Worm (Caenorhabditis elegans): ENCODE measurements around the gene srx-76.

The srx-76 gene

ce11 chrV:11933196-11934028 lies 41.8 kb downstream of the srx-76 start, which contains the start of the genes aman-2 and F58H1.3 (continued):
- TF ChIP-seq isw-1 (GFP tag; IDR thresholded peaks at IDR 0.05), result peak; percentile 54; the same call in 1 of the 2 replicates

ce11 chrV:11934848-11935247 lies 43.2 kb downstream of the srx-76 start, which contains the start of gene F58H1.8:
TSS of gene F58H1.8 (plus strand) at chrV:11935148.
- TF ChIP-seq efl-1 (optimal IDR thresholded peaks at IDR 0.05) (no peak), efl-1 (GFP tag; optimal IDR thresholded peaks at IDR 0.05 in 1 of 2) (peak in 1 of 2 experiments; percentile 20), fos-1 (tag; optimal IDR thresholded peaks at IDR 0.05) (no peak), pqm-1 (tag; optimal IDR thresholded peaks at IDR 0.05) (no peak)

ce11 chrV:11937710-11938109 lies 46.1 kb downstream of the srx-76 start, which contains the start of gene gpla-1:
TSS of gene gpla-1 (minus strand) at chrV:11937810.
- TF ChIP-seq nhr-85 (tag), result no peak
- TF ChIP-seq nhr-20 (tag; optimal IDR thresholded peaks at IDR 0.05), result no peak
- TF ChIP-seq nhr-19 (GFP tag; conservative IDR thresholded peaks at IDR 0.05), result no peak
- no peak for TF ChIP-seq jun-1 (tag; optimal IDR thresholded peaks at IDR 0.05)

DNA sequence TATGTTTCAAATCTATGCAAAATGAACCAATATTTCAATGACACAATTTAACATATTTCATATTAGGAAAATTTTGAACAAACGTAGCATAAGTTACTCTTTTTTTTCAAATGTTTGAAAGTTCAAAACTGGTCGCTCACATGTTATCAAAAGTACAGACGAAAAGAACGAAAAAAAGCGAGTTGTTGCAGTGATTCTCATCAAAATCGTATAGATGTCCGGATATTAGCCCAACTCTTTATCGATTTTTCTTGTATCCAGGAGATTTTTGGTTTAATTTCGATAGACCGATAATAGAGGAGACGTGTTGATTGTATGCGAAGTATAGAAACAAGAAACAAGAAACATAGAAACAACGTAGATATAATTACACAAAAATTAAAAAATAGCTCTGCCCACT lies 48.7 kb downstream of the srx-76 start:
- TF ChIP-seq nhr-47 (tag; optimal IDR thresholded peaks at IDR 0.05) (no peak), lin-13 (GFP tag; optimal IDR thresholded peaks at IDR 0.05) (no peak), efl-1 (optimal IDR thresholded peaks at IDR 0.05) (no peak), efl-1 (GFP tag; optimal IDR thresholded peaks at IDR 0.05 in 1 of 2) (peak in 1 of 2 experiments; percentile 85)

- TF ChIP-seq efl-1 (optimal IDR thresholded peaks at IDR 0.05) (no peak), efl-1 (GFP tag; optimal IDR thresholded peaks at IDR 0.05 in 1 of 2) (peak in 1 of 2 experiments; percentile 89), mep-1 (tag; optimal IDR thresholded peaks at IDR 0.05) (no peak), lin-13 (GFP tag; optimal IDR thresholded peaks at IDR 0.05) (no peak), xbp-1 (tag; optimal IDR thresholded peaks at IDR 0.05) (no peak), unc-86 (tag; optimal IDR thresholded peaks at IDR 0.05) (no peak), elt-2 (tag; optimal IDR thresholded peaks at IDR 0.05) (peak; percentile 93), nhr-90 (tag; optimal IDR thresholded peaks at IDR 0.05; ENCODE audit: poor library complexity) (peak; percentile 31), nhr-20 (tag; optimal IDR thresholded peaks at IDR 0.05) (peak; percentile 28), pqm-1 (tag; optimal IDR thresholded peaks at IDR 0.05) (peak; percentile 91), ceh-8 (GFP tag; optimal IDR thresholded peaks at IDR 0.05) (no peak), lin-35 (GFP tag; optimal IDR thresholded peaks at IDR 0.05) (peak in 1 of 2 experiments; percentile 51), hlh-17 (GFP tag; optimal IDR thresholded peaks at IDR 0.05; ENCODE audit: borderline replicate concordance) (no peak)
These were observed 50.1 kb downstream of the srx-76 start for ce11 chrV:11941664-11942063.

DNA sequence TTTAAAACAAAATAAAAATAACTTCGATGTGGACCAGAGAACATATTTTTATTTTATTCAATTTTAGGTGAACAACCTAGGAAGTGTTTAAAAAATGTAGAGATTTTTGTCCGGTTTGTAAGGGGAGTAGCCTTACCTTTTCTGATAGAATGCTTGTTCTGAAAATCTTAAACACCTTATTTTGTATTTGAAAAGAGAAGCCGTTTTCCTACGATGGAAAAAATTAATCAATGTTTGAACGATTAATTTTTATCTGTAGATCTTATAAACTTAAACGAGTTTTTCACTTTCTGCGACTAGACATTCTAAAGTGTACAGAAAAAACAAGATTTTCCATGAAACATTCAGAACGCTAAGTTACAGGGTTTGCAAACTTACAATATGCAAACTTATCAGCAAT lies 50.7 kb downstream of the srx-76 start, which contains the start of gene F58H1.6:
Gene F58H1.6 (plus strand): TSS at position 301 of the 400 bp plus-strand sequence.
- TF ChIP-seq ceh-88 (GFP tag; IDR thresholded peaks at IDR 0.05), result no peak
- no peak for TF ChIP-seq mab-9 (GFP tag; IDR thresholded peaks at IDR 0.05)
- TF ChIP-seq isw-1 (GFP tag; IDR thresholded peaks at IDR 0.05), result no peak
- TF ChIP-seq mef-2 (tag; optimal IDR thresholded peaks at IDR 0.05), result no peak
- TF ChIP-seq dpl-1 (GFP tag; optimal IDR thresholded peaks at IDR 0.05), result no peak
- no peak for TF ChIP-seq xbp-1 (tag; optimal IDR thresholded peaks at IDR 0.05)
- no peak for TF ChIP-seq pag-3 (tag; optimal IDR thresholded peaks at IDR 0.05; ENCODE audit: borderline replicate concordance, insufficient read depth)
- TF ChIP-seq F16B12.6 (tag; optimal IDR thresholded peaks at IDR 0.05), result no peak
- TF ChIP-seq lin-13 (GFP tag; optimal IDR thresholded peaks at IDR 0.05), result no peak
- no peak for TF ChIP-seq nhr-76 (tag; optimal IDR thresholded peaks at IDR 0.05)
